Fruit fly (Drosophila melanogaster): Measurements from ENCODE around the gene Srr.

DNA sequence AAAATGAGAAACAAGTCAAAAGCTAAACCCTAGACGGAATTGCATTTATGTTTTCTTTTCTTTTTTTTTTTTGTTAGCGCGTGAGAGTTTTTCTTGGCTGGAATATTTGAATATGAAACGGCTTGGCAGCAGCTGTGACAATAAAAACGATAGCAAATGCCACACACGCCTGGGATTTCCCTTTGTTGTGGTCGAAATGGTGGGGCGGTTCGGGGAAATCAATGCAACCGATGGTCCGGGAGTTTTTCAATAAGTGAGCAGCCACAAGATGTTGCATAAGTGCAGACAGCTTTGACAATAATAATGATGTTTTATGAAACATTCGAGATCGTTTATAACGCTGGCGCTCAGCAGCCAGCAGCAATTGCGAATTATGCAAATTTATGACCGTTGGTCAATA is 11.6 kb downstream of the Srr start:
- TF ChIP-seq pad (GFP tag; optimal IDR thresholded peaks at IDR 0.05) (no peak), tj (GFP tag; optimal IDR thresholded peaks at IDR 0.05) (no peak), CG11617 (GFP tag; optimal IDR thresholded peaks at IDR 0.05) (no peak), CG14711 (tag; optimal IDR thresholded peaks at IDR 0.05) (no peak), Mnt (GFP tag; optimal IDR thresholded peaks at IDR 0.05) (no peak), Clk (GFP tag; optimal IDR thresholded peaks at IDR 0.05) (no peak)
